Fruit fly (Drosophila melanogaster) whole organism, pupa: ENCODE results near the gene CG12011.

ENCODE experiments used
- CG10348 ChIP-seq: fragments of 200-800 bp; sonication (Bioruptor generic); IDR thresholded peaks from 2 replicates; pipeline ENCODE4 v1.3.6; 2022; ENCODE audit warnings: missing biosample characterization, missing genetic modification characterization
- CG4496 ChIP-seq: fragments of 200-800 bp; sonication (Bioruptor generic); IDR thresholded peaks from 3 replicates; pipeline ENCODE4 v1.3.6; 2022; ENCODE audit warnings: missing biosample characterization, missing genetic modification characterization
- CG8301 ChIP-seq: fragments of 200-800 bp; sonication (Bioruptor generic); optimal IDR thresholded peaks from 2 replicates; lab custom pipeline; 2018; ENCODE audit warnings: missing biosample characterization, mild to moderate bottlenecking, missing genetic modification characterization
- rn ChIP-seq: fragments of 200-800 bp; sonication (Bioruptor generic); IDR thresholded peaks from 2 replicates; pipeline ENCODE4 v1.3.6; 2022; ENCODE audit warnings: missing biosample characterization, missing genetic modification characterization

dm6 chr3L:1670008-1670407, 24.4 kb upstream of the CG12011 start, which contains the start of gene RabX5:
- TF ChIP-seq rn (no peak), CG10348 (GFP tag; lab: Robert Waterston, UW) (no peak), CG8301 (no peak), CG4496 (no peak)
